Worm (Caenorhabditis elegans): Measurements from ENCODE around the gene C48D5.3.

ce11 chrIII:3560235-3560634 lies 21.3 kb downstream of the C48D5.3 start:
- TF ChIP-seq hlh-13 (GFP tag; optimal IDR thresholded peaks at IDR 0.05), result no peak
- no peak for TF ChIP-seq nhr-11 (tag; optimal IDR thresholded peaks at IDR 0.05)
- TF ChIP-seq ets-4 (tag; optimal IDR thresholded peaks at IDR 0.05), result no peak
- TF ChIP-seq fkh-6 (tag; optimal IDR thresholded peaks at IDR 0.05), result no peak
- TF ChIP-seq tbx-7 (tag; optimal IDR thresholded peaks at IDR 0.05), result no peak
- no peak for TF ChIP-seq elt-4 (tag; optimal IDR thresholded peaks at IDR 0.05)
- TF ChIP-seq unc-55 (GFP tag; optimal IDR thresholded peaks at IDR 0.05), result no peak
- no peak for TF ChIP-seq lin-11 (tag; optimal IDR thresholded peaks at IDR 0.05)
- no peak for TF ChIP-seq F13H6.1 (tag; optimal IDR thresholded peaks at IDR 0.05)

Data from whole organism, late embryonic.